Worm (Caenorhabditis elegans): Measurements from ENCODE around the gene pig-1.

ce11 chrIV:548000-548399 is 28.7 kb upstream of the pig-1 start, which contains the start of gene F56A11.4:
- TF ChIP-seq klf-2 (GFP tag; conservative IDR thresholded peaks at IDR 0.05), result no peak
- TF ChIP-seq T22C8.4 (GFP tag; IDR thresholded peaks at IDR 0.05), result no peak
- TF ChIP-seq flt-1 (GFP tag; IDR thresholded peaks at IDR 0.05), result no peak
- no peak for TF ChIP-seq tab-1 (GFP tag; IDR thresholded peaks at IDR 0.05)
- no peak for TF ChIP-seq ztf-23 (GFP tag; IDR thresholded peaks at IDR 0.05)
- no peak for TF ChIP-seq med-1 (GFP tag; optimal IDR thresholded peaks at IDR 0.05; ENCODE audit: insufficient read depth)
